Fruit fly (Drosophila melanogaster) whole organism, embryonic: ENCODE data around the gene CG10725.

Experiments used
- ATbp ChIP-seq: fragments of 200-800 bp; sonication (Bioruptor generic); optimal IDR thresholded peaks from 2 replicates; lab custom pipeline; 2017; ENCODE audit warnings: missing biosample characterization, mild to moderate bottlenecking, missing genetic modification characterization, missing genetic modification reagents
- Adf1 ChIP-seq: fragments of 200-800 bp; sonication (Bioruptor generic); IDR thresholded peaks from 2 replicates; pipeline ENCODE4 v1.3.6; 2022; ENCODE audit warnings: missing biosample characterization, missing genetic modification characterization
- BtbVII ChIP-seq: fragments of 200-800 bp; sonication (Bioruptor generic); optimal IDR thresholded peaks from 3 replicates; lab custom pipeline; 2017; ENCODE audit warnings: missing biosample characterization, mild to moderate bottlenecking, missing genetic modification characterization
- CG10321 ChIP-seq: fragments of 200-800 bp; sonication (Bioruptor generic); IDR thresholded peaks from 2 replicates; pipeline ENCODE4 v1.3.6; 2022; ENCODE audit warnings: missing biosample characterization, missing genetic modification characterization
- CG10462 ChIP-seq: fragments of 200-800 bp; sonication (Bioruptor generic); optimal IDR thresholded peaks from 2 replicates; lab custom pipeline; 2016; ENCODE audit warnings: missing biosample characterization, missing genetic modification characterization
- CG11504 ChIP-seq: fragments of 200-800 bp; sonication (Bioruptor generic); optimal IDR thresholded peaks from 3 replicates; lab custom pipeline; 2019; ENCODE audit warnings: missing biosample characterization, mild to moderate bottlenecking, missing genetic modification characterization, moderate library complexity
- CG11695 ChIP-seq: fragments of 200-800 bp; sonication (Bioruptor generic); IDR thresholded peaks from 3 replicates; pipeline ENCODE4 v1.3.6; 2022; ENCODE audit warnings: missing biosample characterization, missing genetic modification characterization
- CG11696 ChIP-seq: fragments of 200-800 bp; sonication (Bioruptor generic); IDR thresholded peaks from 2 replicates; pipeline ENCODE4 v1.3.6; 2022; ENCODE audit warnings: missing biosample characterization, missing genetic modification characterization
- CG12155 ChIP-seq: fragments of 200-800 bp; sonication (Bioruptor generic); optimal IDR thresholded peaks from 3 replicates; lab custom pipeline; 2016; ENCODE audit warnings: missing biosample characterization, missing genetic modification characterization
- CG13287 ChIP-seq: fragments of 200-800 bp; sonication (Bioruptor generic); IDR thresholded peaks from 2 replicates; pipeline ENCODE4 v1.3.6; 2022; ENCODE audit warnings: missing biosample characterization, missing genetic modification characterization; ENCODE audit not compliant: partially characterized antibody
- CG13296 ChIP-seq: fragments of 200-800 bp; sonication (Bioruptor generic); optimal IDR thresholded peaks from 3 replicates; lab custom pipeline; 2018; ENCODE audit warnings: missing biosample characterization, mild to moderate bottlenecking, missing genetic modification characterization
- CG15269 ChIP-seq: fragments of 200-800 bp; sonication (Bioruptor generic); optimal IDR thresholded peaks from 2 replicates; lab custom pipeline; 2018; ENCODE audit warnings: missing biosample characterization, mild to moderate bottlenecking, missing genetic modification characterization, moderate library complexity
- CG15514 ChIP-seq: fragments of 200-800 bp; sonication (Bioruptor generic); optimal IDR thresholded peaks from 3 replicates; lab custom pipeline; 2017; ENCODE audit warnings: missing biosample characterization, missing genetic modification characterization, mild to moderate bottlenecking, moderate library complexity, missing genetic modification reagents
- CG1647 ChIP-seq: fragments of 200-800 bp; sonication (Bioruptor generic); optimal IDR thresholded peaks from 3 replicates; lab custom pipeline; 2016; ENCODE audit warnings: missing biosample characterization, missing genetic modification characterization
- CG32772 ChIP-seq: fragments of 200-800 bp; sonication (Bioruptor generic); IDR thresholded peaks from 2 replicates; pipeline ENCODE4 v1.3.6; 2022; ENCODE audit warnings: missing biosample characterization, missing genetic modification characterization
- CG34224 ChIP-seq: fragments of 200-800 bp; sonication (Bioruptor generic); IDR thresholded peaks from 3 replicates; pipeline ENCODE4 v1.3.6; 2022; ENCODE audit warnings: missing biosample characterization, missing genetic modification characterization; ENCODE audit not compliant: partially characterized antibody
- CG7372 ChIP-seq: fragments of 200-800 bp; sonication (Bioruptor generic); IDR thresholded peaks from 2 replicates; pipeline ENCODE4 v1.3.6; 2022; ENCODE audit warnings: missing biosample characterization, missing genetic modification characterization
- CoRest ChIP-seq: fragments of 200-800 bp; sonication (Bioruptor generic); optimal IDR thresholded peaks from 3 replicates; lab custom pipeline; 2018; ENCODE audit warnings: missing biosample characterization, mild to moderate bottlenecking, missing genetic modification characterization, moderate library complexity
- Ets65A ChIP-seq: fragments of 200-800 bp; sonication (Bioruptor generic); peaks from one replicate; lab custom pipeline; 2016; ENCODE audit warnings: missing biosample characterization, missing genetic modification characterization
- MBD-R2 ChIP-seq: fragments of 200-800 bp; sonication (Bioruptor generic); IDR thresholded peaks from 2 replicates; pipeline ENCODE4 v1.3.6; 2022; ENCODE audit warnings: missing biosample characterization, missing genetic modification characterization
- Max ChIP-seq: fragments of 200-800 bp; sonication (Bioruptor generic); optimal IDR thresholded peaks from 2 replicates; lab custom pipeline; 2016; ENCODE audit warnings: missing biosample characterization, mild to moderate bottlenecking, missing genetic modification characterization
- Pdp1 ChIP-seq, 2 experiments: fragments of 200-800 bp; sonication (Bioruptor generic); optimal IDR thresholded peaks; 3 replicates each; lab custom pipeline; 2016; ENCODE audit warnings: missing biosample characterization in 2 of 2, missing genetic modification characterization in 2 of 2, mild to moderate bottlenecking in 1 of 2, moderate library complexity in 1 of 2
- Rfx ChIP-seq: fragments of 200-800 bp; sonication (Bioruptor generic); IDR thresholded peaks from 2 replicates; pipeline ENCODE4 v1.3.6; 2022; ENCODE audit warnings: missing biosample characterization, missing genetic modification characterization
- Scr ChIP-seq: fragments of 200-800 bp; sonication (Bioruptor generic); IDR thresholded peaks from 2 replicates; pipeline ENCODE4 v1.3.6; 2022; ENCODE audit warnings: missing biosample characterization, missing genetic modification characterization; ENCODE audit not compliant: partially characterized antibody
- Sin3A ChIP-seq: fragments of >200 bp; optimal IDR thresholded peaks from 2 replicates; lab custom pipeline; 2018
- Trl ChIP-seq, 3 experiments: fragments of >200 bp in 2 of 3; fragments of 200-800 bp in 1 of 3; sonication (Bioruptor generic) in 1 of 3; optimal IDR thresholded peaks; 2 replicates in 1 of 3; 3 replicates in 2 of 3; lab custom pipeline; 2016 to 2017; ENCODE audit warnings: missing biosample characterization in 1 of 3, missing genetic modification characterization in 1 of 3
- ab ChIP-seq: fragments of 200-800 bp; sonication (Bioruptor generic); optimal IDR thresholded peaks from 2 replicates; lab custom pipeline; 2016; ENCODE audit warnings: missing biosample characterization, missing genetic modification characterization
- al ChIP-seq: fragments of 200-800 bp; sonication (Bioruptor generic); IDR thresholded peaks from 2 replicates; pipeline ENCODE4 v1.3.6; 2022; ENCODE audit warnings: missing biosample characterization, missing genetic modification characterization
- az2 ChIP-seq: fragments of 200-800 bp; sonication (Bioruptor generic); optimal IDR thresholded peaks from 3 replicates; lab custom pipeline; 2016; ENCODE audit warnings: missing biosample characterization, missing genetic modification characterization
- bcd ChIP-seq: fragments of 200-800 bp; sonication (Bioruptor generic); optimal IDR thresholded peaks from 2 replicates; lab custom pipeline; 2017; ENCODE audit warnings: missing biosample characterization, mild to moderate bottlenecking, missing genetic modification characterization
- chinmo ChIP-seq: fragments of 200-800 bp; sonication (Bioruptor generic); IDR thresholded peaks from 4 replicates; pipeline ENCODE4 v1.3.6; 2022; ENCODE audit warnings: missing biosample characterization, missing genetic modification characterization; ENCODE audit not compliant: partially characterized antibody
- chm ChIP-seq: fragments of 200-800 bp; sonication (Bioruptor generic); IDR thresholded peaks from 2 replicates; pipeline ENCODE4 v1.3.6; 2022; ENCODE audit warnings: missing biosample characterization, missing genetic modification characterization
- disco-r ChIP-seq: fragments of 200-800 bp; sonication (Bioruptor generic); optimal IDR thresholded peaks from 2 replicates; lab custom pipeline; 2016; ENCODE audit warnings: missing biosample characterization, missing genetic modification characterization
- ems ChIP-seq: fragments of 200-800 bp; sonication (Bioruptor generic); optimal IDR thresholded peaks from 3 replicates; lab custom pipeline; 2016; ENCODE audit warnings: missing biosample characterization, missing genetic modification characterization
- exex ChIP-seq: fragments of 200-800 bp; sonication (Bioruptor generic); optimal IDR thresholded peaks from 4 replicates; lab custom pipeline; 2018; ENCODE audit warnings: missing biosample characterization, mild to moderate bottlenecking, missing genetic modification characterization, moderate library complexity
- fu2 ChIP-seq: fragments of 200-800 bp; sonication (Bioruptor generic); optimal IDR thresholded peaks from 2 replicates; lab custom pipeline; 2016; ENCODE audit warnings: missing biosample characterization, missing genetic modification characterization
- lola ChIP-seq, 3 experiments: fragments of >200 bp in 2 of 3; fragments of 200-800 bp in 1 of 3; sonication (Bioruptor generic) in 1 of 3; optimal IDR thresholded peaks; 2 replicates each; lab custom pipeline; 2017 to 2019; ENCODE audit warnings: missing biosample characterization in 3 of 3, missing genetic modification characterization in 3 of 3, mild to moderate bottlenecking in 1 of 3, moderate library complexity in 1 of 3
- mam ChIP-seq: fragments of 200-800 bp; sonication (Bioruptor generic); optimal IDR thresholded peaks from 3 replicates; lab custom pipeline; 2016; ENCODE audit warnings: missing biosample characterization, missing genetic modification characterization
- nau ChIP-seq: fragments of 200-800 bp; sonication (Bioruptor generic); optimal IDR thresholded peaks from 3 replicates; lab custom pipeline; 2017; ENCODE audit warnings: missing biosample characterization, mild to moderate bottlenecking, missing genetic modification characterization, missing genetic modification reagents
- pum ChIP-seq: fragments of 200-800 bp; sonication (Bioruptor generic); optimal IDR thresholded peaks from 2 replicates; lab custom pipeline; 2016; ENCODE audit warnings: missing biosample characterization, missing genetic modification characterization
- slou ChIP-seq: fragments of 200-800 bp; sonication (Bioruptor generic); optimal IDR thresholded peaks from 3 replicates; lab custom pipeline; 2016; ENCODE audit warnings: missing biosample characterization, missing genetic modification characterization
- sr ChIP-seq: fragments of 200-800 bp; sonication (Bioruptor generic); IDR thresholded peaks from 3 replicates; pipeline ENCODE4 v1.3.6; 2022; ENCODE audit warnings: missing biosample characterization, missing genetic modification characterization
- ssp ChIP-seq: fragments of 200-800 bp; sonication (Bioruptor generic); IDR thresholded peaks from 2 replicates; pipeline ENCODE4 v1.3.6; 2022; ENCODE audit warnings: missing biosample characterization, missing genetic modification characterization
- stc ChIP-seq: fragments of 200-800 bp; sonication (Bioruptor generic); IDR thresholded peaks from 2 replicates; pipeline ENCODE4 v1.3.6; 2022; ENCODE audit warnings: missing biosample characterization, missing genetic modification characterization
- sug ChIP-seq: fragments of 200-800 bp; optimal IDR thresholded peaks from 2 replicates; lab custom pipeline; 2019; ENCODE audit warnings: missing biosample characterization, mild to moderate bottlenecking, missing genetic modification characterization, moderate library complexity
- tll ChIP-seq, 2 experiments: fragments of 200-800 bp in 1 of 2; fragments of >200 bp in 1 of 2; sonication (Bioruptor generic) in 1 of 2; optimal IDR thresholded peaks; 2 replicates each; lab custom pipeline; 2017 to 2019; ENCODE audit warnings: missing biosample characterization in 2 of 2, missing genetic modification characterization in 2 of 2, mild to moderate bottlenecking in 1 of 2, moderate library complexity in 1 of 2
- ttk ChIP-seq: fragments of 200-800 bp; sonication (Bioruptor generic); IDR thresholded peaks from 2 replicates; pipeline ENCODE4 v2.1.2; 2022; ENCODE audit warnings: missing biosample characterization, missing genetic modification characterization
- vnd ChIP-seq: fragments of 200-800 bp; sonication (Bioruptor generic); IDR thresholded peaks from 3 replicates; pipeline ENCODE4 v1.3.6; 2022; ENCODE audit warnings: missing biosample characterization, missing genetic modification characterization; ENCODE audit not compliant: partially characterized antibody

The CG10725 gene

dm6 chr3L:13478339-13479203 is 40.8 kb downstream of the CG10725 start (continued):
- TF ChIP-seq sr (GFP tag; lab: Robert Waterston, UW) (0 out of 3 replicates have a peak, but pooled peaks have one; percentile 37), CG15269 (tag; lab: Kevin White, UChicago) (peak; percentile 64), bcd (GFP tag; lab: Kevin White, UChicago) (peak; percentile 22), Ets65A (no peak), Scr (GFP tag; lab: Robert Waterston, UW) (no peak), Max (GFP tag; lab: Kevin White, UChicago) (no peak), pum (no peak), slou (GFP tag; lab: Kevin White, UChicago) (peak; percentile 10), CG10321 (GFP tag; lab: Robert Waterston, UW) (no peak), ab (no peak), CG32772 (GFP tag; lab: Robert Waterston, UW) (0 out of 2 replicates have a peak, but pooled peaks have one; percentile 22), exex (tag; lab: Kevin White, UChicago) (no peak), Pdp1 (GFP tag; optimal IDR thresholded peaks at IDR 0.05; lab: Kevin White, UChicago) (peak in 1 of 2 experiments; percentile 31), mam (GFP tag; lab: Kevin White, UChicago) (peak; percentile 37), CG13296 (GFP tag; lab: Kevin White, UChicago) (peak; percentile 8), Adf1 (GFP tag; lab: Robert Waterston, UW) (peak; percentile 16; the same call in 1 of the 2 replicates), ssp (GFP tag; lab: Robert Waterston, UW) (no peak), CG1647 (GFP tag; lab: Kevin White, UChicago) (no peak), BtbVII (GFP tag; lab: Kevin White, UChicago) (peak; percentile 11), vnd (GFP tag; lab: Robert Waterston, UW) (peak; percentile 27; the same call in 1 of the 3 replicates), fu2 (peak; percentile 1), al (GFP tag; lab: Robert Waterston, UW) (peak; percentile 8; the same call in 1 of the 2 replicates), CoRest (tag; lab: Kevin White, UChicago) (peak; percentile 48), Sin3A (lab: Kevin White, UChicago) (no peak), disco-r (GFP tag; lab: Kevin White, UChicago) (no peak), tll (GFP tag; optimal IDR thresholded peaks at IDR 0.05; lab: Kevin White, UChicago) (no peak), CG11695 (no peak), CG15514 (GFP tag; lab: Kevin White, UChicago) (peak; percentile 32), CG11696 (GFP tag; lab: Robert Waterston, UW) (no peak), ems (GFP tag; lab: Kevin White, UChicago) (no peak), ATbp (no peak), az2 (peak; percentile 4)

DNA sequence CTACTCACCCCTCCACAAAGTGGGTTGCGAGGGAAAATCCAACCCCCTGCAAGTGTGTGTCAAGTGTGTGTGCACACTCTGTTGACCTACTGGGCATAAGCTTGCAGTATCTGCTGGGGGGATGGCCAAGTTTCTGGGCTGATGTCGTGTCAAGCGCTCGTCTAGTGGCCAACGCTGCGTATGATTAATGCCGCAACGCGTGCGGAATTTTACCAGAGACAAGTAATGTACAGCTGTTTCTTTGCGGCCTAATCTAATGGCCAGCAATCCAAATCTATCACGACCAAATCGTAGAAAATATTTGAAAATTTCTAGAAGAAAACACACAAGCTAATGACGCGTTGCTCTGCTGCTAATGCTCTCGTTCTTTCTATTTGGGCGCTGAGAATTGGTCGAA is 41.4 kb downstream of the CG10725 start:
- TF ChIP-seq sr (GFP tag; lab: Robert Waterston, UW) = no peak
- peak in 1 of 2 experiments; percentile 39 for TF ChIP-seq Trl (optimal IDR thresholded peaks at IDR 0.05; lab: Kevin White, UChicago)
- no peak for TF ChIP-seq Trl (GFP tag; optimal IDR thresholded peaks at IDR 0.05; lab: Kevin White, UChicago)
- 0 out of 2 replicates have a peak, but pooled peaks have one; percentile 33 for TF ChIP-seq CG7372 (GFP tag; lab: Robert Waterston, UW)
- TF ChIP-seq CG34224 (GFP tag; lab: Robert Waterston, UW) = peak; percentile 44; the same call in 1 of the 3 replicates
- peak; percentile 61 for TF ChIP-seq nau (GFP tag; lab: Kevin White, UChicago)
- TF ChIP-seq Rfx = no peak
- no peak for TF ChIP-seq CG10462 (GFP tag; lab: Kevin White, UChicago)
- no peak for TF ChIP-seq stc (GFP tag; lab: Robert Waterston, UW)
- 0 out of 4 replicates have a peak, but pooled peaks have one; percentile 57 for TF ChIP-seq chinmo (GFP tag; lab: Robert Waterston, UW)
- 0 out of 2 replicates have a peak, but pooled peaks have one; percentile 10 for TF ChIP-seq ttk
- no peak for TF ChIP-seq MBD-R2
- TF ChIP-seq sug = peak; percentile 47
- TF ChIP-seq CG11504 = no peak
- 0 out of 2 replicates have a peak, but pooled peaks have one; percentile 7 for TF ChIP-seq CG13287
- TF ChIP-seq CG12155 (GFP tag; lab: Kevin White, UChicago) = no peak
- TF ChIP-seq lola (GFP tag; optimal IDR thresholded peaks at IDR 0.05; lab: Kevin White, UChicago) = no peak
- TF ChIP-seq chm (GFP tag; lab: Robert Waterston, UW) = no peak
